Fruit fly (Drosophila melanogaster) S2 (cell line): ENCODE measurements around the gene CG7208.

ENCODE experiments used
- CG8478 ChIP-seq: fragments of >200 bp; optimal IDR thresholded peaks from 2 replicates; lab custom pipeline; 2018
- CTCF ChIP-seq, 2 experiments: fragments of >200 bp; optimal IDR thresholded peaks; 2 replicates each; lab custom pipeline; 2018

dm6 chr3R:18169982-18170531, 15.5 kb downstream of the CG7208 start:
- TF ChIP-seq CG8478 (no peak), CTCF (optimal IDR thresholded peaks at IDR 0.05; lab: Kevin White, UChicago) (no peak)
